Worm (Caenorhabditis elegans) whole organism, L3 larva: Measurements from ENCODE around the gene C29F9.9.
"Not testable (repeated sequence)": the region's sequence is repeated elsewhere in the genome, so short reads cannot be mapped to it uniquely, and the experiment has no call there.

ENCODE experiments used
- R02D3.7 ChIP-seq: fragments of 150-350 bp; optimal IDR thresholded peaks from 2 replicates; lab custom pipeline; 2014; ENCODE audit warnings: missing biosample characterization, missing genetic modification characterization
- ZK546.5 ChIP-seq: sonication (generic microtip); optimal IDR thresholded peaks from 2 replicates; lab custom pipeline; 2017; ENCODE audit warnings: missing biosample characterization, missing genetic modification characterization
- ama-1 ChIP-seq: fragments of 150-350 bp; optimal IDR thresholded peaks from 2 replicates; lab custom pipeline; 2018
- ceh-28 ChIP-seq: fragments of 150-350 bp; optimal IDR thresholded peaks from 2 replicates; lab custom pipeline; 2014; ENCODE audit warnings: missing biosample characterization, missing genetic modification reagents, missing genetic modification characterization
- ceh-82 ChIP-seq: fragments of 150-350 bp; optimal IDR thresholded peaks from 2 replicates; lab custom pipeline; 2014; ENCODE audit warnings: missing biosample characterization, missing genetic modification characterization
- ceh-9 ChIP-seq: sonication (generic microtip); optimal IDR thresholded peaks from 2 replicates; lab custom pipeline; 2018; ENCODE audit warnings: missing biosample characterization, missing genetic modification characterization
- daf-12 ChIP-seq: fragments of 150-350 bp; optimal IDR thresholded peaks from 2 replicates; lab custom pipeline; 2014; ENCODE audit warnings: missing biosample characterization, missing genetic modification reagents, missing genetic modification characterization
- egl-27 ChIP-seq: sonication (generic microtip); optimal IDR thresholded peaks from 4 replicates; lab custom pipeline; 2017; ENCODE audit warnings: missing biosample characterization, missing genetic modification reagents, missing genetic modification characterization
- egl-5 ChIP-seq: fragments of 150-350 bp; optimal IDR thresholded peaks from 2 replicates; lab custom pipeline; 2017; ENCODE audit warnings: missing biosample characterization, missing genetic modification reagents, missing genetic modification characterization, inconsistent platforms
- elt-2 ChIP-seq: sonication (generic microtip); optimal IDR thresholded peaks from 2 replicates; lab custom pipeline; 2016; ENCODE audit warnings: missing genetic modification reagents, mild to moderate bottlenecking, missing genetic modification characterization, missing compliant biosample characterization
- eor-1 ChIP-seq, 2 experiments: fragments of 150-350 bp; optimal IDR thresholded peaks; 2 replicates each; lab custom pipeline; 2014 to 2018; ENCODE audit warnings: missing biosample characterization in 2 of 2, missing genetic modification characterization in 2 of 2
- fkh-2 ChIP-seq: fragments of 150-350 bp; optimal IDR thresholded peaks from 2 replicates; lab custom pipeline; 2014; ENCODE audit warnings: missing biosample characterization, missing genetic modification reagents, missing genetic modification characterization
- fos-1 ChIP-seq: fragments of 150-350 bp; optimal IDR thresholded peaks from 2 replicates; lab custom pipeline; 2014; ENCODE audit warnings: missing biosample characterization, missing genetic modification characterization
- jun-1 ChIP-seq: fragments of 150-350 bp; optimal IDR thresholded peaks from 2 replicates; lab custom pipeline; 2014; ENCODE audit warnings: missing biosample characterization, missing genetic modification reagents, missing genetic modification characterization
- lin-15B ChIP-seq: fragments of 150-350 bp; optimal IDR thresholded peaks from 2 replicates; lab custom pipeline; 2014; ENCODE audit warnings: missing biosample characterization, missing genetic modification characterization
- lin-39 ChIP-seq: fragments of 150-350 bp; optimal IDR thresholded peaks from 2 replicates; lab custom pipeline; 2018; ENCODE audit warnings: missing biosample characterization, missing genetic modification reagents, missing genetic modification characterization
- lsy-12 ChIP-seq: sonication (generic microtip); optimal IDR thresholded peaks from 2 replicates; lab custom pipeline; 2016; ENCODE audit warnings: mild to moderate bottlenecking, missing genetic modification characterization, missing compliant biosample characterization
- mdl-1 ChIP-seq: fragments of 150-350 bp; optimal IDR thresholded peaks from 2 replicates; lab custom pipeline; 2014; ENCODE audit warnings: missing biosample characterization, missing genetic modification characterization
- mml-1 ChIP-seq: fragments of 150-350 bp; sonication (generic microtip); optimal IDR thresholded peaks from 3 replicates; lab custom pipeline; 2014; ENCODE audit warnings: missing biosample characterization, missing genetic modification characterization
- nfya-1 ChIP-seq: sonication (generic microtip); optimal IDR thresholded peaks from 2 replicates; lab custom pipeline; 2017; ENCODE audit warnings: missing genetic modification characterization, mild to moderate bottlenecking, missing compliant biosample characterization, antibody characterized with exemption, moderate library complexity; ENCODE audit not compliant: insufficient read depth
- nhr-11 ChIP-seq: fragments of 150-350 bp; optimal IDR thresholded peaks from 2 replicates; lab custom pipeline; 2014; ENCODE audit warnings: missing biosample characterization, missing genetic modification characterization
- nhr-23 ChIP-seq: fragments of 150-350 bp; optimal IDR thresholded peaks from 2 replicates; lab custom pipeline; 2014; ENCODE audit warnings: missing biosample characterization, missing genetic modification reagents, missing genetic modification characterization
- nhr-28 ChIP-seq: fragments of 150-350 bp; optimal IDR thresholded peaks from 2 replicates; lab custom pipeline; 2014; ENCODE audit warnings: missing biosample characterization, missing genetic modification characterization
- nhr-77 ChIP-seq: fragments of 150-350 bp; optimal IDR thresholded peaks from 2 replicates; lab custom pipeline; 2014; ENCODE audit warnings: missing biosample characterization, missing genetic modification characterization
- pqm-1 ChIP-seq: fragments of 150-350 bp; optimal IDR thresholded peaks from 2 replicates; lab custom pipeline; 2017; ENCODE audit warnings: missing biosample characterization, missing genetic modification characterization, inconsistent platforms
- sea-2 ChIP-seq: fragments of 150-350 bp; sonication (generic microtip); optimal IDR thresholded peaks from 4 replicates; lab custom pipeline; 2014; ENCODE audit warnings: missing biosample characterization, missing genetic modification reagents, missing genetic modification characterization
- tbx-2 ChIP-seq: sonication (generic microtip); optimal IDR thresholded peaks from 2 replicates; lab custom pipeline; 2016; ENCODE audit warnings: mild to moderate bottlenecking, missing genetic modification characterization, missing compliant biosample characterization
- ztf-11 ChIP-seq: fragments of 150-350 bp; optimal IDR thresholded peaks from 2 replicates; lab custom pipeline; 2014; ENCODE audit warnings: missing biosample characterization, missing genetic modification characterization

C29F9.9 gene

ce11 chrIII:98822-99221, at the start of gene C29F9.9:
C29F9.9 (minus strand) TSS chrIII:98922.
- TF ChIP-seq egl-27 (tag; lab: Kevin White, UChicago); daf-12; pqm-1: not testable (repeated sequence)

- TF ChIP-seq sea-2 (no peak), pqm-1 (peak; percentile 59), elt-2 (tag; lab: Kevin White, UChicago) (peak; percentile 76)
These were observed 48.9 kb upstream of the C29F9.9 start, which contains the start of gene sqst-5 for ce11 chrIII:147570-148076. sqst-5 (minus strand) TSS chrIII:147620.

ce11 chrIII:146369-146768, 47.6 kb upstream of the C29F9.9 start, which contains the start of gene fbxb-84:
fbxb-84 (minus strand) TSS chrIII:146469.
- TF ChIP-seq pqm-1 (no peak), tbx-2 (tag; lab: Kevin White, UChicago) (no peak), mdl-1 (tag; lab: Kevin White, UChicago) (no peak), fos-1 (no peak)

- TF ChIP-seq R02D3.7: no peak
These were observed 46.4 kb upstream of the C29F9.9 start, which contains the start of the genes T17A3.12 and fbxb-83 for ce11 chrIII:145078-145477. T17A3.12 (minus strand) TSS chrIII:145178. fbxb-83 (minus strand) TSS chrIII:145211.

- no peak for TF ChIP-seq daf-12
- TF ChIP-seq mml-1 (tag; lab: Kevin White, UChicago): no peak
- TF ChIP-seq tbx-2 (tag; lab: Kevin White, UChicago): no peak
- TF ChIP-seq, all 47 proteins: peak for 0
These were observed 44.4 kb upstream of the C29F9.9 start, which contains the start of gene fbxb-82 for ce11 chrIII:143121-143520. fbxb-82 (minus strand) TSS chrIII:143221.

- TF ChIP-seq ceh-9 (tag; lab: Kevin White, UChicago) (no peak), mml-1 (tag; lab: Kevin White, UChicago) (no peak), lsy-12 (no peak), R02D3.7 (no peak), lin-15B (tag; lab: Kevin White, UChicago) (no peak), nhr-77 (no peak), fos-1 (no peak), pqm-1 (no peak), sea-2 (no peak), nfya-1 (tag; lab: Kevin White, UChicago) (no peak)
These were observed 42.2 kb upstream of the C29F9.9 start, which contains the start of gene fbxb-81 for ce11 chrIII:140904-141303. fbxb-81 (minus strand) TSS chrIII:141217.

- no peak for TF ChIP-seq sea-2
- TF ChIP-seq ama-1 (lab: Kevin White, UChicago): no peak
- no peak for TF ChIP-seq ceh-9 (tag; lab: Kevin White, UChicago)
- TF ChIP-seq mml-1 (tag; lab: Kevin White, UChicago): no peak
- TF ChIP-seq ZK546.5: no peak
- no peak for TF ChIP-seq ztf-11 (tag; lab: Kevin White, UChicago)
- TF ChIP-seq ceh-28: no peak
- TF ChIP-seq lin-15B (tag; lab: Kevin White, UChicago): no peak
- TF ChIP-seq elt-2 (tag; lab: Kevin White, UChicago): no peak
- TF ChIP-seq jun-1 (tag; lab: Kevin White, UChicago): no peak
- TF ChIP-seq nhr-23 (tag; lab: Kevin White, UChicago): no peak
- TF ChIP-seq lin-39 (tag; lab: Kevin White, UChicago): no peak
- TF ChIP-seq R02D3.7: no peak
- no peak for TF ChIP-seq daf-12
- no peak for TF ChIP-seq mdl-1 (tag; lab: Kevin White, UChicago)
- no peak for TF ChIP-seq nhr-28 (tag; lab: Kevin White, UChicago)
- TF ChIP-seq eor-1 (tag; optimal IDR thresholded peaks at IDR 0.05; lab: Kevin White, UChicago): no peak
- no peak for TF ChIP-seq ceh-82
These were observed 35.5 kb upstream of the C29F9.9 start, which contains the start of gene pals-25 for ce11 chrIII:134194-134593. pals-25 (plus strand) TSS chrIII:134494.

ce11 chrIII:132118-132517, 33.4 kb upstream of the C29F9.9 start, which contains the start of gene pals-22:
pals-22 (plus strand) TSS chrIII:132418.
- TF ChIP-seq nhr-77 (no peak), R02D3.7 (no peak), jun-1 (tag; lab: Kevin White, UChicago) (no peak), mml-1 (tag; lab: Kevin White, UChicago) (no peak), ztf-11 (tag; lab: Kevin White, UChicago) (no peak), nhr-11 (no peak), fkh-2 (no peak), egl-5 (tag; lab: Kevin White, UChicago) (no peak), ceh-28 (no peak), mdl-1 (tag; lab: Kevin White, UChicago) (no peak), lsy-12 (no peak)
